Worm (Caenorhabditis elegans) whole organism, L4 larva: ENCODE results near the gene D1046.4.

Experiments
- D1046.2 ChIP-seq: fragments of 200-800 bp; sonication (Bioruptor generic); IDR thresholded peaks from 2 replicates; pipeline ENCODE4 v1.3.6; 2022; ENCODE audit warnings: missing genetic modification characterization, missing compliant biosample characterization
- F37D6.2 ChIP-seq: sonication (generic microtip); optimal IDR thresholded peaks from 2 replicates; lab custom pipeline; 2016; ENCODE audit warnings: mild to moderate bottlenecking, missing genetic modification characterization, missing compliant biosample characterization
- F49E8.2 ChIP-seq: sonication (generic microtip); optimal IDR thresholded peaks from 2 replicates; lab custom pipeline; 2016; ENCODE audit warnings: missing compliant biosample characterization, mild to moderate bottlenecking, missing genetic modification characterization, borderline replicate concordance
- arid-1 ChIP-seq: fragments of 200-800 bp; sonication (Bioruptor generic); conservative IDR thresholded peaks from 2 replicates; pipeline ENCODE4 v1.3.6; 2022; ENCODE audit warnings: missing genetic modification reagents, missing genetic modification characterization, missing compliant biosample characterization
- ceh-28 ChIP-seq: fragments of 150-350 bp; optimal IDR thresholded peaks from 2 replicates; lab custom pipeline; 2014; ENCODE audit warnings: missing biosample characterization, missing genetic modification reagents, missing genetic modification characterization
- ceh-32 ChIP-seq: sonication (generic microtip); optimal IDR thresholded peaks from 2 replicates; lab custom pipeline; 2016; ENCODE audit warnings: mild to moderate bottlenecking, missing genetic modification characterization, missing compliant biosample characterization; ENCODE audit not compliant: poor library complexity
- ceh-62 ChIP-seq: sonication (generic microtip); optimal IDR thresholded peaks from 2 replicates; lab custom pipeline; 2017; ENCODE audit warnings: missing biosample characterization, missing genetic modification characterization
- ces-1 ChIP-seq: fragments of 150-350 bp; sonication (generic microtip); optimal IDR thresholded peaks from 4 replicates; lab custom pipeline; 2014; ENCODE audit warnings: missing biosample characterization, missing genetic modification reagents, missing genetic modification characterization
- cey-2 ChIP-seq: sonication (generic microtip); optimal IDR thresholded peaks from 3 replicates; lab custom pipeline; 2017; ENCODE audit warnings: missing genetic modification characterization, mild to moderate bottlenecking, missing compliant biosample characterization, antibody characterized with exemption, borderline replicate concordance; ENCODE audit not compliant: insufficient read depth
- daf-16 ChIP-seq, 3 experiments: sonication (generic microtip); optimal IDR thresholded peaks; 2 replicates each; lab custom pipeline; 2016 to 2017; ENCODE audit warnings: missing genetic modification characterization in 3 of 3, missing genetic modification reagents in 3 of 3, mild to moderate bottlenecking in 2 of 3, missing compliant biosample characterization in 2 of 3, missing biosample characterization in 1 of 3, moderate library complexity in 1 of 3
- duxl-1 ChIP-seq: sonication (generic microtip); optimal IDR thresholded peaks from 2 replicates; lab custom pipeline; 2016; ENCODE audit warnings: mild to moderate bottlenecking, missing genetic modification characterization, moderate library complexity, missing compliant biosample characterization; ENCODE audit not compliant: poor library complexity
- dve-1 ChIP-seq: sonication (generic microtip); optimal IDR thresholded peaks from 2 replicates; lab custom pipeline; 2017; ENCODE audit warnings: antibody characterized with exemption, mild to moderate bottlenecking, missing genetic modification characterization, missing compliant biosample characterization; ENCODE audit not compliant: insufficient read depth
- egl-43 ChIP-seq: fragments of 200-800 bp; sonication (Bioruptor generic); IDR thresholded peaks from 2 replicates; pipeline ENCODE4 v1.3.6; 2022; ENCODE audit warnings: missing genetic modification reagents, missing genetic modification characterization, missing compliant biosample characterization
- hlh-11 ChIP-seq: fragments of 200-800 bp; sonication (Bioruptor generic); optimal IDR thresholded peaks from 2 replicates; lab custom pipeline; 2018; ENCODE audit warnings: mild to moderate bottlenecking, missing genetic modification characterization, missing compliant biosample characterization
- hlh-30 ChIP-seq: sonication (generic microtip); optimal IDR thresholded peaks from 2 replicates; lab custom pipeline; 2017; ENCODE audit warnings: antibody characterized with exemption, mild to moderate bottlenecking, missing genetic modification characterization, missing compliant biosample characterization; ENCODE audit not compliant: insufficient read depth
- hmg-1.1 ChIP-seq: fragments of 200-800 bp; sonication (Bioruptor generic); IDR thresholded peaks from 2 replicates; pipeline ENCODE4 v1.3.6; 2022; ENCODE audit warnings: missing genetic modification reagents, missing genetic modification characterization, missing compliant biosample characterization
- jun-1 ChIP-seq: fragments of 150-350 bp; optimal IDR thresholded peaks from 2 replicates; lab custom pipeline; 2014; ENCODE audit warnings: missing biosample characterization, missing genetic modification reagents, missing genetic modification characterization
- lin-1 ChIP-seq: fragments of 200-800 bp; sonication (Bioruptor generic); IDR thresholded peaks from 2 replicates; pipeline ENCODE4 v1.3.6; 2022; ENCODE audit warnings: missing genetic modification reagents, missing genetic modification characterization, missing compliant biosample characterization
- mdl-1 ChIP-seq, 2 experiments: fragments of 150-350 bp in 1 of 2; sonication (generic microtip) in 1 of 2; optimal IDR thresholded peaks; 2 replicates each; lab custom pipeline; 2014 to 2017; ENCODE audit warnings: missing biosample characterization in 2 of 2, missing genetic modification characterization in 2 of 2
- mdt-29 ChIP-seq: fragments of 200-800 bp; sonication (Bioruptor generic); IDR thresholded peaks from 2 replicates; pipeline ENCODE4 v1.3.6; 2022; ENCODE audit warnings: missing genetic modification reagents, missing genetic modification characterization, missing compliant biosample characterization
- mep-1 ChIP-seq: fragments of 150-350 bp; sonication (generic microtip); optimal IDR thresholded peaks from 3 replicates; lab custom pipeline; 2014; ENCODE audit warnings: missing biosample characterization, missing genetic modification characterization
- mes-2 ChIP-seq: sonication (generic microtip); optimal IDR thresholded peaks from 2 replicates; lab custom pipeline; 2016; ENCODE audit warnings: missing genotype, mild to moderate bottlenecking, missing genetic modification characterization, missing compliant biosample characterization; ENCODE audit not compliant: poor library complexity, severe bottlenecking
- mxl-3 ChIP-seq: fragments of 200-800 bp; sonication (Bioruptor generic); optimal IDR thresholded peaks from 2 replicates; lab custom pipeline; 2018; ENCODE audit warnings: mild to moderate bottlenecking, missing genetic modification characterization, missing compliant biosample characterization
- nhr-11 ChIP-seq: fragments of 150-350 bp; optimal IDR thresholded peaks from 2 replicates; lab custom pipeline; 2014; ENCODE audit warnings: missing biosample characterization, missing genetic modification characterization
- nhr-25 ChIP-seq: sonication (generic microtip); optimal IDR thresholded peaks from 2 replicates; lab custom pipeline; 2017; ENCODE audit warnings: missing genetic modification characterization, mild to moderate bottlenecking, missing compliant biosample characterization, antibody characterized with exemption, moderate library complexity, borderline replicate concordance; ENCODE audit not compliant: insufficient read depth
- nhr-28 ChIP-seq: fragments of 150-350 bp; optimal IDR thresholded peaks from 2 replicates; lab custom pipeline; 2014; ENCODE audit warnings: missing biosample characterization, missing genetic modification characterization
- nhr-41 ChIP-seq: fragments of 200-800 bp; sonication (Bioruptor generic); IDR thresholded peaks from 2 replicates; pipeline ENCODE4 v1.3.6; 2022; ENCODE audit warnings: missing genetic modification reagents, missing genetic modification characterization, missing compliant biosample characterization
- nhr-6 ChIP-seq: fragments of 150-350 bp; optimal IDR thresholded peaks from 2 replicates; lab custom pipeline; 2014; ENCODE audit warnings: missing biosample characterization, missing genetic modification characterization
- nhr-77 ChIP-seq: fragments of 150-350 bp; optimal IDR thresholded peaks from 2 replicates; lab custom pipeline; 2014; ENCODE audit warnings: missing biosample characterization, missing genetic modification characterization
- pqm-1 ChIP-seq: sonication (generic microtip); optimal IDR thresholded peaks from 2 replicates; lab custom pipeline; 2017; ENCODE audit warnings: missing biosample characterization, missing genetic modification characterization
- rbr-2 ChIP-seq: sonication (generic microtip); optimal IDR thresholded peaks from 2 replicates; lab custom pipeline; 2016; ENCODE audit warnings: missing genotype, missing genetic modification characterization, missing compliant biosample characterization
- skn-1 ChIP-seq: fragments of 150-350 bp; optimal IDR thresholded peaks from 2 replicates; lab custom pipeline; 2014; ENCODE audit warnings: missing biosample characterization, missing genetic modification characterization
- snpc-1.2 ChIP-seq: fragments of 200-800 bp; sonication (Bioruptor generic); IDR thresholded peaks from 2 replicates; pipeline ENCODE4 v1.3.6; 2022; ENCODE audit warnings: missing genetic modification reagents, missing genetic modification characterization, missing compliant biosample characterization
- spr-3 ChIP-seq: fragments of 200-800 bp; sonication (Bioruptor generic); optimal IDR thresholded peaks from 2 replicates; lab custom pipeline; 2018; ENCODE audit warnings: mild to moderate bottlenecking, missing genetic modification characterization, missing compliant biosample characterization
- unc-62 ChIP-seq, 3 experiments: fragments of 150-350 bp in 1 of 3; sonication (generic microtip); optimal IDR thresholded peaks in 2 of 3; peaks in 1 of 3; 1 replicate in 1 of 3; 2 replicates in 2 of 3; lab custom pipeline; 2014 to 2017; ENCODE audit warnings: missing biosample characterization in 3 of 3, missing genetic modification characterization in 3 of 3, missing genetic modification reagents in 3 of 3, missing genotype in 1 of 3
- ztf-7 ChIP-seq: fragments of 150-350 bp; optimal IDR thresholded peaks from 2 replicates; lab custom pipeline; 2014; ENCODE audit warnings: missing biosample characterization, missing genetic modification characterization

Gene D1046.4

DNA sequence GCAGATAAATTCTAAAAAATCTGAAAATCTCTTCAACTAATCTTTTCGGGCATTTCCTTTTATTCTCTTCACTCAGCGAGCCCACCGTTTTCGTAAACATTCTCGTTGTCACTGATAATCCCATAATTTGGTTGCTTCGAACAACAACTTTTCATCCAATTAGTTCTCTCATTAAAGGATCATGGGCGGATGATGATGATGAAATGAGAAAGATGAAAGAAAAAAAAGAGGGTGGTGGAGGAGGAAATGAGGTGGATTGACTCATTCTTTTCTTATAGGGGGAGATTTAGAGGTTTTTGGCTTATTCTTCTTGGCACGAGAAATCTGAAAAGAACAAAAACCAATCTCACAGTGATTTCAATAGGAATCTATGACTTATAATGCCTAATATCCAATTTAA is 12.5 kb upstream of the D1046.4 start:
- no peak for TF ChIP-seq ces-1 (GFP tag; lab: Kevin White, UChicago)
- TF ChIP-seq spr-3 (GFP tag; lab: Kevin White, UChicago) = no peak
- no peak for TF ChIP-seq nhr-6
- TF ChIP-seq ztf-7 (tag; lab: Kevin White, UChicago) = no peak
- no peak for TF ChIP-seq nhr-77
- no peak for TF ChIP-seq egl-43 (GFP tag; lab: Robert Waterston, UW)

DNA sequence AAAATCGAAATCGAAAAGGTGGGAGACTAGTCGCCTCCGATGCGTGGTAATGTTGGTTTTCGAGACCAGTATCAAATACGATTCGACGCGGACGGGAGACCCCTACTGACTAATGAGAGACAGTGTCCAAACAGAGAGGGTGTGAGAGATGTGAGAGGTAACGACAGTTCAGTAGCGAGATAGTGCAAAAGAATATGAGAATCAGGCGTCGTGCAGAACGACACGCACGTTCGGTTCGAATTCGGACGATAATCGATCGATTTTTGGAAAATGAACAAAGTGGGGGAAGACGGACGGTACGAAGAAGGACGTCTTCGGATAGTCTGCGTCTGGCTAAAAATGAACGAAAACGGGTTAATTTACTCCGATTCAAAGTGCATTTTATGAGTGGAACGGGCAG is 11.7 kb upstream of the D1046.4 start, which contains the start of gene D1046.16:
TSS of gene D1046.16 (plus strand) at position 195 of the 400 bp plus-strand sequence.
- TF ChIP-seq arid-1 (GFP tag; lab: Robert Waterston, UW) (no peak), hlh-30 (tag; lab: Kevin White, UChicago) (peak; percentile 3), F49E8.2 (tag; lab: Kevin White, UChicago) (no peak), mes-2 (tag; lab: Kevin White, UChicago) (peak; percentile 56), nhr-77 (peak; percentile 2), duxl-1 (tag; lab: Kevin White, UChicago) (no peak), pqm-1 (tag; lab: Kevin White, UChicago) (no peak), rbr-2 (tag; lab: Kevin White, UChicago) (no peak), nhr-11 (tag; lab: Kevin White, UChicago) (no peak), ceh-28 (peak; percentile 50), lin-1 (GFP tag; lab: Robert Waterston, UW) (no peak), hmg-1.1 (0 out of 2 replicates have a peak, but pooled peaks have one; percentile 43), nhr-28 (tag; lab: Kevin White, UChicago) (peak; percentile 58), nhr-41 (no peak), mep-1 (tag; lab: Kevin White, UChicago) (no peak), daf-16 (GFP tag; optimal IDR thresholded peaks at IDR 0.05; lab: Kevin White, UChicago) (no peak), daf-16 (tag; optimal IDR thresholded peaks at IDR 0.05; lab: Kevin White, UChicago) (peak; percentile 20), D1046.2 (GFP tag; lab: Robert Waterston, UW) (peak; percentile 82), ceh-62 (tag; lab: Kevin White, UChicago) (no peak), hlh-11 (tag; lab: Kevin White, UChicago) (peak; percentile 39), unc-62 (GFP tag; optimal IDR thresholded peaks at IDR 0.05 in 1 of 2; lab: Kevin White, UChicago) (peak in 1 of 2 experiments; percentile 15), unc-62 (tag; optimal IDR thresholded peaks at IDR 0.05; lab: Kevin White, UChicago) (no peak), mdt-29 (GFP tag; lab: Robert Waterston, UW) (peak; percentile 41; the same call in 1 of the 2 replicates), F37D6.2 (tag; lab: Kevin White, UChicago) (no peak), ceh-32 (tag; lab: Kevin White, UChicago) (no peak), mdl-1 (tag; optimal IDR thresholded peaks at IDR 0.05; lab: Kevin White, UChicago) (peak in 1 of 2 experiments; percentile 46), nhr-25 (tag; lab: Kevin White, UChicago) (peak; percentile 41), jun-1 (no peak), cey-2 (tag; lab: Kevin White, UChicago) (no peak), mxl-3 (GFP tag; lab: Kevin White, UChicago) (peak; percentile 53), skn-1 (tag; lab: Kevin White, UChicago) (no peak), dve-1 (tag; lab: Kevin White, UChicago) (peak; percentile 19)
- TF ChIP-seq, all 104 proteins: peak for 15

DNA sequence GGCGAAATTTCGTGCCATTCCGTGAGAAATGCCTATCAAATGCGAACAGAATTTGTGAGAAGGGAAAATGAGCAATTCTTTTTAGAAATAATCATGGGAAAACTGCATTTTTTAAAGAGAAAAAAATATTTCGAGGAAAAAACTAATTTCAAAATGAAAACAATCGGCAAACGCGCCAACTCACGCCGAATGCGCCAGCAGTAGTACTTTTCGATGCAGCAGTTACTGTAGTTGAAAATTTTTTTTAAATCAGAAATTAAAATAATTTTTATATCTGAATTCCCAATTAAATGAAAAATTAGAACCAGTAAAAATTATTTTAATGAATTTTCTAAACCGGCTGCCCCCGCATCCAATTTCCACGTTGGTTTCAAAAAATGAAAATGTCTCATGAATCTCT is 10.3 kb upstream of the D1046.4 start:
- TF ChIP-seq lin-1 (GFP tag; lab: Robert Waterston, UW) (no peak), ceh-28 (no peak), snpc-1.2 (GFP tag; lab: Robert Waterston, UW) (peak; percentile 53; the same call in 1 of the 2 replicates)
